Fruit fly (Drosophila melanogaster) whole organism, embryonic: ENCODE data around the gene Wwox.

Source experiments
- B-H2 ChIP-seq: fragments of 200-800 bp; sonication (Bioruptor generic); optimal IDR thresholded peaks from 2 replicates; lab custom pipeline; 2018; ENCODE audit warnings: missing biosample characterization, mild to moderate bottlenecking, missing genetic modification characterization
- Bdp1 ChIP-seq: fragments of 200-800 bp; sonication (Bioruptor generic); optimal IDR thresholded peaks from 3 replicates; lab custom pipeline; 2016; ENCODE audit warnings: missing biosample characterization, missing genetic modification characterization
- CG10267 ChIP-seq: fragments of 200-800 bp; sonication (Bioruptor generic); optimal IDR thresholded peaks from 2 replicates; lab custom pipeline; 2018; ENCODE audit warnings: missing biosample characterization, mild to moderate bottlenecking, missing genetic modification characterization, moderate library complexity
- CG11696 ChIP-seq: fragments of 200-800 bp; sonication (Bioruptor generic); IDR thresholded peaks from 2 replicates; pipeline ENCODE4 v1.3.6; 2022; ENCODE audit warnings: missing biosample characterization, missing genetic modification characterization
- CG11723 ChIP-seq: fragments of 200-800 bp; sonication (Bioruptor generic); optimal IDR thresholded peaks from 2 replicates; lab custom pipeline; 2017; ENCODE audit warnings: missing biosample characterization, mild to moderate bottlenecking, missing genetic modification characterization
- CG12299 ChIP-seq: fragments of 200-800 bp; sonication (Bioruptor generic); optimal IDR thresholded peaks from 2 replicates; lab custom pipeline; 2018; ENCODE audit warnings: missing biosample characterization, mild to moderate bottlenecking, missing genetic modification characterization
- CG13775 ChIP-seq: fragments of 200-800 bp; sonication (Bioruptor generic); optimal IDR thresholded peaks from 3 replicates; lab custom pipeline; 2017; ENCODE audit warnings: missing biosample characterization, mild to moderate bottlenecking, missing genetic modification characterization
- CG15601 ChIP-seq: fragments of 200-800 bp; sonication (Bioruptor generic); optimal IDR thresholded peaks from 3 replicates; lab custom pipeline; 2019; ENCODE audit warnings: missing biosample characterization, mild to moderate bottlenecking, missing genetic modification characterization, moderate library complexity
- CG17802 ChIP-seq: fragments of 200-800 bp; sonication (Bioruptor generic); optimal IDR thresholded peaks from 2 replicates; lab custom pipeline; 2018; ENCODE audit warnings: missing biosample characterization, mild to moderate bottlenecking, missing genetic modification characterization, moderate library complexity
- CG18262 ChIP-seq: fragments of 200-800 bp; optimal IDR thresholded peaks from 3 replicates; lab custom pipeline; 2019; ENCODE audit warnings: missing biosample characterization, mild to moderate bottlenecking, missing genetic modification characterization, moderate library complexity
- CG4328 ChIP-seq: fragments of 200-800 bp; sonication (Bioruptor generic); optimal IDR thresholded peaks from 3 replicates; lab custom pipeline; 2017; ENCODE audit warnings: missing biosample characterization, missing genetic modification reagents, missing genetic modification characterization
- CG4424 ChIP-seq: fragments of 200-800 bp; sonication (Bioruptor generic); optimal IDR thresholded peaks from 3 replicates; lab custom pipeline; 2016; ENCODE audit warnings: missing biosample characterization, missing genetic modification characterization
- CG5180 ChIP-seq: fragments of 200-800 bp; sonication (Bioruptor generic); optimal IDR thresholded peaks from 3 replicates; lab custom pipeline; 2017; ENCODE audit warnings: missing biosample characterization, missing genetic modification characterization, mild to moderate bottlenecking, moderate library complexity, missing genetic modification reagents
- CG5953 ChIP-seq: fragments of 200-800 bp; sonication (Bioruptor generic); IDR thresholded peaks from 2 replicates; pipeline ENCODE4 v1.3.6; 2022; ENCODE audit warnings: missing biosample characterization, missing genetic modification characterization
- CG6654 ChIP-seq: fragments of 200-800 bp; sonication (Bioruptor generic); optimal IDR thresholded peaks from 2 replicates; lab custom pipeline; 2017; ENCODE audit warnings: missing biosample characterization, mild to moderate bottlenecking, missing genetic modification characterization
- CG6813 ChIP-seq: fragments of 200-800 bp; sonication (Bioruptor generic); optimal IDR thresholded peaks from 2 replicates; lab custom pipeline; 2017; ENCODE audit warnings: missing biosample characterization, missing genetic modification characterization, mild to moderate bottlenecking, moderate library complexity, missing genetic modification reagents
- CG7963 ChIP-seq: fragments of 200-800 bp; sonication (Bioruptor generic); IDR thresholded peaks from 3 replicates; pipeline ENCODE4 v1.3.6; 2022; ENCODE audit warnings: missing biosample characterization, missing genetic modification characterization; ENCODE audit not compliant: partially characterized antibody
- CG8281 ChIP-seq: fragments of 200-800 bp; sonication (Bioruptor generic); optimal IDR thresholded peaks from 2 replicates; lab custom pipeline; 2018; ENCODE audit warnings: missing biosample characterization, mild to moderate bottlenecking, missing genetic modification characterization, moderate library complexity
- CG8290 ChIP-seq, 3 experiments: fragments of 200-800 bp; sonication (Bioruptor generic); optimal IDR thresholded peaks; 2 replicates each; lab custom pipeline; 2016 to 2019; ENCODE audit warnings: missing biosample characterization in 3 of 3, missing genetic modification characterization in 3 of 3, mild to moderate bottlenecking in 2 of 3, moderate library complexity in 1 of 3
- CG9215 ChIP-seq: fragments of 200-800 bp; sonication (Bioruptor generic); IDR thresholded peaks from 2 replicates; pipeline ENCODE4 v1.3.6; 2022; ENCODE audit warnings: missing biosample characterization, missing genetic modification characterization
- Dip2 ChIP-seq: fragments of 200-800 bp; sonication (Bioruptor generic); IDR thresholded peaks from 2 replicates; pipeline ENCODE4 v1.3.6; 2022; ENCODE audit warnings: missing biosample characterization, missing genetic modification characterization
- Dll ChIP-seq: fragments of 200-800 bp; sonication (Bioruptor generic); IDR thresholded peaks from 4 replicates; pipeline ENCODE4 v1.3.6; 2022; ENCODE audit warnings: missing biosample characterization, missing genetic modification characterization; ENCODE audit not compliant: partially characterized antibody
- Doc2 ChIP-seq: fragments of 200-800 bp; sonication (Bioruptor generic); IDR thresholded peaks from 2 replicates; pipeline ENCODE4 v1.3.6; 2022; ENCODE audit warnings: missing biosample characterization, missing genetic modification characterization
- E2f1 ChIP-seq: fragments of 200-800 bp; sonication (Bioruptor generic); IDR thresholded peaks from 2 replicates; pipeline ENCODE4 v1.3.6; 2022; ENCODE audit warnings: missing biosample characterization, missing genetic modification characterization
- HHEX ChIP-seq: fragments of 200-800 bp; sonication (Bioruptor generic); optimal IDR thresholded peaks from 3 replicates; lab custom pipeline; 2017; ENCODE audit warnings: missing biosample characterization, mild to moderate bottlenecking, missing genetic modification characterization, missing genetic modification reagents
- Kr ChIP-seq: fragments of 200-800 bp; sonication (Bioruptor generic); optimal IDR thresholded peaks from 2 replicates; lab custom pipeline; 2017; ENCODE audit warnings: missing biosample characterization, mild to moderate bottlenecking, missing genetic modification characterization
- Lim3 ChIP-seq: fragments of 200-800 bp; sonication (Bioruptor generic); IDR thresholded peaks from 2 replicates; pipeline ENCODE4 v1.3.6; 2022; ENCODE audit warnings: missing biosample characterization, missing genetic modification characterization
- Mes4 ChIP-seq: fragments of 200-800 bp; sonication (Bioruptor generic); optimal IDR thresholded peaks from 2 replicates; lab custom pipeline; 2016; ENCODE audit warnings: missing biosample characterization, missing genetic modification characterization
- NC2β ChIP-seq: fragments of 200-800 bp; sonication (Bioruptor generic); optimal IDR thresholded peaks from 2 replicates; lab custom pipeline; 2016; ENCODE audit warnings: missing biosample characterization, missing genetic modification characterization
- Nf-YC ChIP-seq: fragments of 200-800 bp; optimal IDR thresholded peaks from 3 replicates; lab custom pipeline; 2019; ENCODE audit warnings: missing biosample characterization, mild to moderate bottlenecking, missing genetic modification characterization, moderate library complexity
- YL-1 ChIP-seq: fragments of 200-800 bp; sonication (Bioruptor generic); optimal IDR thresholded peaks from 3 replicates; lab custom pipeline; 2017; ENCODE audit warnings: missing biosample characterization, mild to moderate bottlenecking, missing genetic modification characterization
- bab2 ChIP-seq: fragments of 200-800 bp; sonication (Bioruptor generic); optimal IDR thresholded peaks from 2 replicates; lab custom pipeline; 2016; ENCODE audit warnings: missing biosample characterization, missing genetic modification characterization
- dm ChIP-seq: fragments of 200-800 bp; sonication (Bioruptor generic); optimal IDR thresholded peaks from 3 replicates; lab custom pipeline; 2016; ENCODE audit warnings: missing biosample characterization, missing genetic modification characterization
- fd102C ChIP-seq: fragments of 200-800 bp; sonication (Bioruptor generic); optimal IDR thresholded peaks from 2 replicates; lab custom pipeline; 2018; ENCODE audit warnings: missing biosample characterization, mild to moderate bottlenecking, missing genetic modification characterization, moderate library complexity
- fd96Cb ChIP-seq: fragments of 200-800 bp; sonication (Bioruptor generic); optimal IDR thresholded peaks from 2 replicates; lab custom pipeline; 2018; ENCODE audit warnings: missing biosample characterization, mild to moderate bottlenecking, missing genetic modification characterization, moderate library complexity
- ftz-f1 ChIP-seq: fragments of 200-800 bp; sonication (Bioruptor generic); optimal IDR thresholded peaks from 2 replicates; lab custom pipeline; 2016; ENCODE audit warnings: missing biosample characterization, missing genetic modification characterization
- gcm2 ChIP-seq: fragments of 200-800 bp; sonication (Bioruptor generic); optimal IDR thresholded peaks from 2 replicates; lab custom pipeline; 2016; ENCODE audit warnings: missing biosample characterization, missing genetic modification characterization
- gsb ChIP-seq: fragments of 200-800 bp; sonication (Bioruptor generic); IDR thresholded peaks from 2 replicates; pipeline ENCODE4 v1.3.6; 2022; ENCODE audit warnings: missing biosample characterization, missing genetic modification characterization
- jigr1 ChIP-seq: fragments of 200-800 bp; sonication (Bioruptor generic); IDR thresholded peaks from 3 replicates; pipeline ENCODE4 v1.3.6; 2022; ENCODE audit warnings: missing biosample characterization, missing genetic modification characterization
- kni ChIP-seq: fragments of 200-800 bp; sonication (Bioruptor generic); optimal IDR thresholded peaks from 3 replicates; lab custom pipeline; 2017; ENCODE audit warnings: mild to moderate bottlenecking, missing biosample characterization, missing genetic modification reagents, missing genetic modification characterization
- lilli ChIP-seq: fragments of 200-800 bp; sonication (Bioruptor generic); optimal IDR thresholded peaks from 3 replicates; lab custom pipeline; 2016; ENCODE audit warnings: missing biosample characterization, missing genetic modification characterization
- lov ChIP-seq, 2 experiments: fragments of 200-800 bp in 1 of 2; fragments of >200 bp in 1 of 2; sonication (Bioruptor generic) in 1 of 2; IDR thresholded peaks in 1 of 2; optimal IDR thresholded peaks in 1 of 2; 2 replicates in 1 of 2; 3 replicates in 1 of 2; pipeline versions ENCODE4 v1.3.6 to Lab custom; 2017 to 2022; ENCODE audit warnings: missing biosample characterization in 1 of 2, missing genetic modification characterization in 1 of 2
- mirr ChIP-seq: fragments of 200-800 bp; sonication (Bioruptor generic); optimal IDR thresholded peaks from 3 replicates; lab custom pipeline; 2018; ENCODE audit warnings: missing biosample characterization, mild to moderate bottlenecking, missing genetic modification characterization
- peb ChIP-seq: fragments of 200-800 bp; sonication (Bioruptor generic); IDR thresholded peaks from 2 replicates; pipeline ENCODE4 v1.3.6; 2022; ENCODE audit warnings: missing biosample characterization, missing genetic modification characterization
- pho ChIP-seq: fragments of 200-800 bp; sonication (Bioruptor generic); optimal IDR thresholded peaks from 2 replicates; lab custom pipeline; 2016; ENCODE audit warnings: missing biosample characterization, missing genetic modification characterization
- pita ChIP-seq: fragments of 200-800 bp; sonication (Bioruptor generic); optimal IDR thresholded peaks from 2 replicates; lab custom pipeline; 2017; ENCODE audit warnings: missing biosample characterization, mild to moderate bottlenecking, missing genetic modification characterization
- repo ChIP-seq: fragments of 200-800 bp; sonication (Bioruptor generic); optimal IDR thresholded peaks from 2 replicates; lab custom pipeline; 2016; ENCODE audit warnings: missing biosample characterization, missing genetic modification characterization
- trh ChIP-seq: fragments of 200-800 bp; sonication (Bioruptor generic); optimal IDR thresholded peaks from 2 replicates; lab custom pipeline; 2016; ENCODE audit warnings: missing biosample characterization, missing genetic modification characterization
- usp ChIP-seq: fragments of >200 bp; optimal IDR thresholded peaks from 2 replicates; lab custom pipeline; 2017; ENCODE audit warnings: missing biosample characterization, missing genetic modification characterization

Gene Wwox

dm6 chr2L:8042645-8043281 is 38.7 kb upstream of the Wwox start, which contains the start of gene RpL36A (continued):
- TF ChIP-seq CG5953 (GFP tag; lab: Robert Waterston, UW) (no peak; the same call in 1 of the 2 replicates), CG4424 (GFP tag; lab: Kevin White, UChicago) (peak; percentile 17), lilli (peak; percentile 56), peb (GFP tag; lab: Robert Waterston, UW) (no peak), CG6813 (GFP tag; lab: Kevin White, UChicago) (peak; percentile 52), CG11696 (GFP tag; lab: Robert Waterston, UW) (0 out of 2 replicates have a peak, but pooled peaks have one; percentile 23), dm (GFP tag; lab: Kevin White, UChicago) (peak; percentile 89), CG12299 (peak; percentile 50), NC2β (GFP tag; lab: Kevin White, UChicago) (peak; percentile 98), Doc2 (no peak), HHEX (GFP tag; lab: Kevin White, UChicago) (peak; percentile 54), CG5180 (GFP tag; lab: Kevin White, UChicago) (no peak), mirr (GFP tag; lab: Kevin White, UChicago) (peak; percentile 79), Mes4 (GFP tag; lab: Kevin White, UChicago) (peak; percentile 92), gcm2 (GFP tag; lab: Kevin White, UChicago) (peak; percentile 47), B-H2 (GFP tag; lab: Kevin White, UChicago) (peak; percentile 81), pho (peak; percentile 54), CG11723 (GFP tag; lab: Kevin White, UChicago) (peak; percentile 46), CG9215 (GFP tag; lab: Robert Waterston, UW) (no peak), Lim3 (GFP tag; lab: Robert Waterston, UW) (no peak), pita (GFP tag; lab: Kevin White, UChicago) (no peak), trh (peak; percentile 6), repo (GFP tag; lab: Kevin White, UChicago) (no peak), usp (no peak), CG15601 (tag; lab: Kevin White, UChicago) (peak; percentile 54), Dll (GFP tag; lab: Robert Waterston, UW) (peak; percentile 80), Nf-YC (tag; lab: Kevin White, UChicago) (no peak), CG17802 (tag; lab: Kevin White, UChicago) (peak; percentile 99), Kr (GFP tag; lab: Kevin White, UChicago) (no peak), lov (optimal IDR thresholded peaks at IDR 0.05; lab: Kevin White, UChicago) (no peak), lov (GFP tag; IDR thresholded peaks at IDR 0.05; lab: Robert Waterston, UW) (peak; percentile 76; the same call in 2 of the 3 replicates), gsb (no peak), bab2 (GFP tag; lab: Kevin White, UChicago) (no peak), CG10267 (tag; lab: Kevin White, UChicago) (peak; percentile 63), CG8290 (GFP tag; optimal IDR thresholded peaks at IDR 0.05; lab: Kevin White, UChicago) (no peak), CG8290 (tag; optimal IDR thresholded peaks at IDR 0.05; lab: Kevin White, UChicago) (no peak), kni (GFP tag; lab: Kevin White, UChicago) (no peak), E2f1 (GFP tag; lab: Robert Waterston, UW) (peak; percentile 13; the same call in 1 of the 2 replicates), jigr1 (no peak), ftz-f1 (GFP tag; lab: Kevin White, UChicago) (no peak), CG13775 (peak; percentile 64), Dip2 (GFP tag; lab: Robert Waterston, UW) (no peak), fd96Cb (no peak), CG7963 (GFP tag; lab: Robert Waterston, UW) (peak; percentile 91), CG18262 (no peak), CG4328 (GFP tag; lab: Kevin White, UChicago) (peak; percentile 55), YL-1 (GFP tag; lab: Kevin White, UChicago) (peak; percentile 91), CG8281 (tag; lab: Kevin White, UChicago) (no peak), CG6654 (GFP tag; lab: Kevin White, UChicago) (no peak), Bdp1 (peak; percentile 41), fd102C (GFP tag; lab: Kevin White, UChicago) (no peak)
